Worm (Caenorhabditis elegans): Measurements from ENCODE around the gene C17F4.12.

Gene C17F4.12

ce11 chrII:3244758-3245157 lies 788 bp upstream of the C17F4.12 start:
- no peak for TF ChIP-seq dpff-1 (tag; optimal IDR thresholded peaks at IDR 0.05)
- no peak for TF ChIP-seq snpc-1.1 (tag; optimal IDR thresholded peaks at IDR 0.05; ENCODE audit: insufficient read depth)
- peak; percentile 47; the same call in 1 of the 2 replicates for TF ChIP-seq Y53G8AR.9 (GFP tag; conservative IDR thresholded peaks at IDR 0.05)
- peak; percentile 43 for TF ChIP-seq nhr-90 (tag; optimal IDR thresholded peaks at IDR 0.05)
- peak; percentile 74 for TF ChIP-seq nhr-80 (tag; optimal IDR thresholded peaks at IDR 0.05)

- TF ChIP-seq D2030.7 (GFP tag; IDR thresholded peaks at IDR 0.05) = no peak
- no peak for TF ChIP-seq rcor-1 (GFP tag; IDR thresholded peaks at IDR 0.05)
- TF ChIP-seq nfyb-1 (GFP tag; IDR thresholded peaks at IDR 0.05) = no peak
- TF ChIP-seq nhr-120 (GFP tag; IDR thresholded peaks at IDR 0.05) = no peak
- TF ChIP-seq unc-62 (GFP tag; optimal IDR thresholded peaks at IDR 0.05) = no peak
- no peak for TF ChIP-seq F37B4.10 (GFP tag; IDR thresholded peaks at IDR 0.05)
- TF ChIP-seq athp-1 (tag; optimal IDR thresholded peaks at IDR 0.05) = no peak
- no peak for TF ChIP-seq cebp-1 (GFP tag; IDR thresholded peaks at IDR 0.05)
- TF ChIP-seq cebp-1 (tag; optimal IDR thresholded peaks at IDR 0.05) = no peak
- TF ChIP-seq tbp1 (GFP tag; optimal IDR thresholded peaks at IDR 0.05) = no peak
- TF ChIP-seq B0019.2 (GFP tag; conservative IDR thresholded peaks at IDR 0.05) = no peak
- no peak for TF ChIP-seq sea-2 (GFP tag; IDR thresholded peaks at IDR 0.05)
- TF ChIP-seq let-607 (tag; optimal IDR thresholded peaks at IDR 0.05) = no peak
- TF ChIP-seq madf-8 (GFP tag; conservative IDR thresholded peaks at IDR 0.05) = no peak
- TF ChIP-seq mxl-1 (tag; optimal IDR thresholded peaks at IDR 0.05) = no peak
- TF ChIP-seq lin-54 (GFP tag; optimal IDR thresholded peaks at IDR 0.05) = no peak
- TF ChIP-seq dpff-1 (tag; optimal IDR thresholded peaks at IDR 0.05) = no peak
- no peak for TF ChIP-seq F57C9.4 (tag; optimal IDR thresholded peaks at IDR 0.05)
- TF ChIP-seq tbx-9 (tag; optimal IDR thresholded peaks at IDR 0.05; ENCODE audit: borderline replicate concordance) = no peak
- no peak for TF ChIP-seq ztf-28 (GFP tag; IDR thresholded peaks at IDR 0.05)
- no peak for TF ChIP-seq attf-6 (GFP tag; IDR thresholded peaks at IDR 0.05)
Observed at ce11 chrII:3241842-3242241, 2.1 kb downstream of the C17F4.12 start.

DNA sequence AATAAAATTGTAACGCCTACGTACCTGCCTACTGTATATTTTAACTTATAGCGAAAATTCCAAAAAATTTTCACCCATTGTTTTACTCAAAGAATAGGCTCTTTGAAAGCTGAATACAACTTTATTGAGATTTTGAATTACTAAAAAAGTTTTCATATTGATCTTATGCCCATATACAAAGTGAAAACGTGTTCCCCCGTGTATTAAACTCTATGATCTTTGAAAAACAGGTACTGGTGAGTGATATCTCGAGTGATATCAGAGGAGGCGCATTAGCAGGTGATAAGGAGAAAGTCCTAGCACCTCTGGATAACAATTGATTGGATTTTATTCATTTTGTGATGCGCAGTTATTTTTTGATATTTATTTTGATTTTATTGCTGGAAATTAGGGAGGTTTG lies 3.8 kb downstream of the C17F4.12 start, which contains the start of gene C17F4.3:
Gene C17F4.3 (plus strand): TSS at position 301 of the 400 bp plus-strand sequence.
- no peak for TF ChIP-seq lir-1 (GFP tag; conservative IDR thresholded peaks at IDR 0.05)
- TF ChIP-seq snpc-1.1 (tag; optimal IDR thresholded peaks at IDR 0.05; ENCODE audit: insufficient read depth) = no peak
- no peak for TF ChIP-seq ceh-58 (GFP tag; IDR thresholded peaks at IDR 0.05)
- TF ChIP-seq unc-130 (GFP tag; optimal IDR thresholded peaks at IDR 0.05) = no peak
- no peak for TF ChIP-seq hrde-1 (tag; optimal IDR thresholded peaks at IDR 0.05; ENCODE audit: borderline replicate concordance)
- no peak for TF ChIP-seq tbx-9 (tag; optimal IDR thresholded peaks at IDR 0.05; ENCODE audit: borderline replicate concordance)

ce11 chrII:3237038-3237521 lies 6.9 kb downstream of the C17F4.12 start, which contains the start of the genes srz-67 and C17F4.11:
Gene srz-67 (minus strand): TSS chrII:3237138.
Gene C17F4.11 (plus strand): TSS chrII:3237471.
- no peak for TF ChIP-seq ceh-27 (GFP tag; optimal IDR thresholded peaks at IDR 0.05)

DNA sequence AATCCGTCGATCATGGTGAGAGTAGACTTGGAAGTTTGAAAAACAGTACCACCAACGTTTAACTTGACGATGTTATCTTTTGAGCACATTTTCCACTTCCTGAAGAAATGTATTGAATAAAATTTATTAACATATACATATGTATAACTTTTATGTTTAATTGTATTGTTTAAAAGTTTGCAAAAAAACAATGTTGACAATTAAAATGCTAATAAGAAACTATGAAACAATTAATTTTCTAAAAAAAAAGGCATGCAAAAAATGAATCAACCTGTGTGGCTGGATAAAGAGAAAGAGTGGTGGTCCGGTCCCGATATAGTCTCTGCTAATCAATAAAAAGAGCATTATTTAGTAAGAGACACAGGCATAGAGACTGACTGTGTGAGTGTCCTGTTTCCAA lies 9.2 kb downstream of the C17F4.12 start, which contains the start of gene C17F4.8:
Gene C17F4.8 (minus strand): TSS at position 101 of the 400 bp plus-strand sequence.
- TF ChIP-seq snpc-1.3 (tag; optimal IDR thresholded peaks at IDR 0.05; ENCODE audit: insufficient read depth) (no peak), F52B5.7 (tag; optimal IDR thresholded peaks at IDR 0.05) (no peak), B0336.3 (GFP tag; IDR thresholded peaks at IDR 0.05) (no peak), akir-1 (GFP tag; optimal IDR thresholded peaks at IDR 0.05) (no peak), ekl-4 (GFP tag; IDR thresholded peaks at IDR 0.05) (no peak), sptf-2 (GFP tag; optimal IDR thresholded peaks at IDR 0.05) (no peak), ccch-3 (GFP tag; optimal IDR thresholded peaks at IDR 0.05) (no peak), pha-4 (tag; optimal IDR thresholded peaks at IDR 0.05) (no peak)
